Worm (Caenorhabditis elegans) whole organism, late embryonic: Measurements from ENCODE around the gene F42A6.5.

Source experiments
- K02D7.2 ChIP-seq: sonication (generic microtip); optimal IDR thresholded peaks from 2 replicates; lab custom pipeline; 2017; ENCODE audit warnings: mild to moderate bottlenecking, missing genetic modification characterization, missing compliant biosample characterization
- K09A11.1 ChIP-seq: sonication (generic microtip); optimal IDR thresholded peaks from 2 replicates; lab custom pipeline; 2017; ENCODE audit warnings: antibody characterized with exemption, mild to moderate bottlenecking, missing genetic modification characterization, missing compliant biosample characterization; ENCODE audit not compliant: insufficient read depth
- T23F11.4 ChIP-seq: fragments of 200-800 bp; sonication (Bioruptor generic); optimal IDR thresholded peaks from 2 replicates; lab custom pipeline; 2018; ENCODE audit warnings: mild to moderate bottlenecking, missing genetic modification characterization, missing compliant biosample characterization
- ceh-19 ChIP-seq: fragments of 200-800 bp; sonication (Bioruptor generic); optimal IDR thresholded peaks from 2 replicates; lab custom pipeline; 2018; ENCODE audit warnings: mild to moderate bottlenecking, missing genetic modification characterization, missing compliant biosample characterization
- ceh-22 ChIP-seq: sonication (generic microtip); optimal IDR thresholded peaks from 2 replicates; lab custom pipeline; 2017; ENCODE audit warnings: missing biosample characterization, missing genetic modification characterization
- ceh-24 ChIP-seq: sonication (generic microtip); optimal IDR thresholded peaks from 2 replicates; lab custom pipeline; 2016; ENCODE audit warnings: mild to moderate bottlenecking, missing genetic modification characterization, missing compliant biosample characterization
- ceh-30 ChIP-seq: fragments of 150-350 bp; optimal IDR thresholded peaks from 2 replicates; lab custom pipeline; 2014; ENCODE audit warnings: missing biosample characterization, missing genetic modification characterization
- ceh-31 ChIP-seq: sonication (generic microtip); optimal IDR thresholded peaks from 2 replicates; lab custom pipeline; 2016; ENCODE audit warnings: missing genetic modification characterization, missing compliant biosample characterization
- ceh-34 ChIP-seq: sonication (generic microtip); optimal IDR thresholded peaks from 2 replicates; lab custom pipeline; 2016; ENCODE audit warnings: mild to moderate bottlenecking, missing genetic modification characterization, missing compliant biosample characterization
- ceh-48 ChIP-seq: sonication (generic microtip); optimal IDR thresholded peaks from 2 replicates; lab custom pipeline; 2016; ENCODE audit warnings: missing genetic modification characterization, inconsistent platforms, missing compliant biosample characterization
- ceh-6 ChIP-seq: fragments of 200-800 bp; sonication (Bioruptor generic); optimal IDR thresholded peaks from 2 replicates; lab custom pipeline; 2018; ENCODE audit warnings: mild to moderate bottlenecking, missing genetic modification characterization, missing compliant biosample characterization
- che-1 ChIP-seq: sonication (generic microtip); optimal IDR thresholded peaks from 2 replicates; lab custom pipeline; 2016; ENCODE audit warnings: mild to moderate bottlenecking, missing genetic modification characterization, missing compliant biosample characterization
- dve-1 ChIP-seq: sonication (generic microtip); optimal IDR thresholded peaks from 2 replicates; lab custom pipeline; 2017; ENCODE audit warnings: antibody characterized with exemption, mild to moderate bottlenecking, missing genetic modification characterization, missing compliant biosample characterization
- elt-2 ChIP-seq: sonication (generic microtip); optimal IDR thresholded peaks from 2 replicates; lab custom pipeline; 2016; ENCODE audit warnings: missing genetic modification reagents, missing genetic modification characterization, missing compliant biosample characterization
- elt-4 ChIP-seq: sonication (generic microtip); optimal IDR thresholded peaks from 2 replicates; lab custom pipeline; 2016; ENCODE audit warnings: missing genetic modification characterization, missing compliant biosample characterization
- fax-1 ChIP-seq: sonication (generic microtip); optimal IDR thresholded peaks from 2 replicates; lab custom pipeline; 2016; ENCODE audit warnings: missing genotype, missing genetic modification characterization, missing compliant biosample characterization
- fkh-6 ChIP-seq: sonication (generic microtip); optimal IDR thresholded peaks from 2 replicates; lab custom pipeline; 2016; ENCODE audit warnings: missing genetic modification characterization, missing compliant biosample characterization
- hlh-30 ChIP-seq: sonication (generic microtip); optimal IDR thresholded peaks from 2 replicates; lab custom pipeline; 2017; ENCODE audit warnings: antibody characterized with exemption, missing genetic modification characterization, missing compliant biosample characterization; ENCODE audit not compliant: insufficient read depth
- hlh-6 ChIP-seq: sonication (generic microtip); optimal IDR thresholded peaks from 2 replicates; lab custom pipeline; 2016; ENCODE audit warnings: missing genotype, missing genetic modification characterization, missing compliant biosample characterization
- lin-11 ChIP-seq: fragments of 200-800 bp; sonication (Bioruptor generic); optimal IDR thresholded peaks from 2 replicates; lab custom pipeline; 2018; ENCODE audit warnings: mild to moderate bottlenecking, missing genetic modification characterization, missing compliant biosample characterization
- madf-2 ChIP-seq: sonication (generic microtip); optimal IDR thresholded peaks from 2 replicates; lab custom pipeline; 2017; ENCODE audit warnings: missing genetic modification characterization, missing compliant biosample characterization
- nfya-1 ChIP-seq: sonication (generic microtip); optimal IDR thresholded peaks from 2 replicates; lab custom pipeline; 2017; ENCODE audit warnings: missing genetic modification characterization, mild to moderate bottlenecking, missing compliant biosample characterization, antibody characterized with exemption, moderate library complexity
- npax-4 ChIP-seq: sonication (generic microtip); optimal IDR thresholded peaks from 2 replicates; lab custom pipeline; 2016; ENCODE audit warnings: missing genetic modification characterization, missing compliant biosample characterization
- odd-2 ChIP-seq: sonication (generic microtip); optimal IDR thresholded peaks from 2 replicates; lab custom pipeline; 2017; ENCODE audit warnings: antibody characterized with exemption, mild to moderate bottlenecking, missing genetic modification characterization, missing compliant biosample characterization
- pag-3 ChIP-seq: sonication (generic microtip); optimal IDR thresholded peaks from 2 replicates; lab custom pipeline; 2016; ENCODE audit warnings: missing compliant biosample characterization, missing genetic modification characterization, borderline replicate concordance
- pat-9 ChIP-seq: fragments of 200-800 bp; sonication (Bioruptor generic); optimal IDR thresholded peaks from 2 replicates; lab custom pipeline; 2018; ENCODE audit warnings: mild to moderate bottlenecking, missing genetic modification characterization, moderate library complexity, missing compliant biosample characterization
- pha-2 ChIP-seq: sonication (generic microtip); optimal IDR thresholded peaks from 2 replicates; lab custom pipeline; 2017; ENCODE audit warnings: mild to moderate bottlenecking, missing genetic modification characterization, missing compliant biosample characterization
- pros-1 ChIP-seq: fragments of 150-350 bp; optimal IDR thresholded peaks from 2 replicates; lab custom pipeline; 2014; ENCODE audit warnings: missing biosample characterization, missing genetic modification reagents, missing genetic modification characterization
- ref-2 ChIP-seq: sonication (generic microtip); optimal IDR thresholded peaks from 2 replicates; lab custom pipeline; 2016; ENCODE audit warnings: missing genetic modification characterization, missing compliant biosample characterization
- rnt-1 ChIP-seq: sonication (generic microtip); optimal IDR thresholded peaks from 2 replicates; lab custom pipeline; 2016; ENCODE audit warnings: missing genetic modification characterization, missing compliant biosample characterization
- sdc-2 ChIP-seq: sonication (generic microtip); optimal IDR thresholded peaks from 2 replicates; lab custom pipeline; 2016; ENCODE audit warnings: missing genotype, missing genetic modification characterization, missing compliant biosample characterization
- sox-2 ChIP-seq: fragments of 200-800 bp; sonication (Bioruptor generic); IDR thresholded peaks from 2 replicates; pipeline ENCODE4 v1.3.6; 2022; ENCODE audit warnings: missing genetic modification reagents, missing genetic modification characterization, missing compliant biosample characterization
- sox-4 ChIP-seq: sonication (generic microtip); optimal IDR thresholded peaks from 2 replicates; lab custom pipeline; 2017; ENCODE audit warnings: mild to moderate bottlenecking, missing genetic modification characterization, inconsistent platforms, missing compliant biosample characterization
- tbx-2 ChIP-seq: sonication (generic microtip); optimal IDR thresholded peaks from 2 replicates; lab custom pipeline; 2016; ENCODE audit warnings: missing genetic modification characterization, missing compliant biosample characterization
- tbx-7 ChIP-seq: sonication (generic microtip); optimal IDR thresholded peaks from 2 replicates; lab custom pipeline; 2016; ENCODE audit warnings: missing genotype, missing genetic modification characterization, missing compliant biosample characterization
- ttx-3 ChIP-seq: sonication (generic microtip); optimal IDR thresholded peaks from 2 replicates; lab custom pipeline; 2016; ENCODE audit warnings: missing genetic modification reagents, missing genetic modification characterization, missing compliant biosample characterization
- unc-3 ChIP-seq, 2 experiments: fragments of 200-800 bp in 1 of 2; sonication (Bioruptor generic) in 1 of 2; sonication (generic microtip) in 1 of 2; conservative IDR thresholded peaks in 1 of 2; optimal IDR thresholded peaks in 1 of 2; 2 replicates each; pipeline versions ENCODE4 v1.3.6 to Lab custom; 2016 to 2022; ENCODE audit warnings: missing compliant biosample characterization in 2 of 2, missing genetic modification characterization in 2 of 2, missing genetic modification reagents in 1 of 2
- unc-42 ChIP-seq: sonication (generic microtip); optimal IDR thresholded peaks from 2 replicates; lab custom pipeline; 2016; ENCODE audit warnings: missing genotype, missing genetic modification characterization, missing compliant biosample characterization
- unc-86 ChIP-seq: sonication (generic microtip); optimal IDR thresholded peaks from 2 replicates; lab custom pipeline; 2016; ENCODE audit warnings: missing genetic modification characterization, missing compliant biosample characterization

Gene F42A6.5

ce11 chrIV:3354757-3355156 lies 23.1 kb upstream of the F42A6.5 start, which contains the start of gene F42A6.1:
Gene F42A6.1 (plus strand): TSS chrIV:3355057.
- TF ChIP-seq hlh-30 (tag; lab: Kevin White, UChicago) (no peak), ceh-22 (tag; lab: Kevin White, UChicago) (no peak), sox-2 (GFP tag; lab: Robert Waterston, UW) (no peak), elt-4 (tag; lab: Kevin White, UChicago) (no peak), dve-1 (tag; lab: Kevin White, UChicago) (no peak), ttx-3 (tag; lab: Kevin White, UChicago) (no peak), pag-3 (tag; lab: Kevin White, UChicago) (no peak), madf-2 (tag; lab: Kevin White, UChicago) (no peak), ceh-30 (no peak), hlh-6 (tag; lab: Kevin White, UChicago) (no peak), ref-2 (tag; lab: Kevin White, UChicago) (no peak), fkh-6 (no peak), elt-2 (tag; lab: Kevin White, UChicago) (no peak), fax-1 (tag; lab: Kevin White, UChicago) (no peak), tbx-7 (tag; lab: Kevin White, UChicago) (no peak), ceh-6 (no peak), npax-4 (no peak), T23F11.4 (GFP tag; lab: Kevin White, UChicago) (no peak), sox-4 (no peak), unc-3 (GFP tag; conservative IDR thresholded peaks at IDR 0.05; lab: Robert Waterston, UW) (no peak), unc-3 (tag; optimal IDR thresholded peaks at IDR 0.05; lab: Kevin White, UChicago) (no peak)

- TF ChIP-seq odd-2 (no peak), unc-42 (tag; lab: Kevin White, UChicago) (peak; percentile 12), ref-2 (tag; lab: Kevin White, UChicago) (peak; percentile 27)
Observed at ce11 chrIV:3352019-3352418, 20.4 kb upstream of the F42A6.5 start.

ce11 chrIV:3349977-3350580 lies 18.4 kb upstream of the F42A6.5 start, which contains the start of gene elks-1:
Gene elks-1 (minus strand): TSS chrIV:3350027.
- TF ChIP-seq K02D7.2 (tag; lab: Kevin White, UChicago) (no peak), pha-2 (tag; lab: Kevin White, UChicago) (no peak), pros-1 (tag; lab: Kevin White, UChicago) (no peak), ceh-48 (tag; lab: Kevin White, UChicago) (no peak), rnt-1 (no peak), unc-86 (tag; lab: Kevin White, UChicago) (no peak), ceh-19 (no peak), hlh-30 (tag; lab: Kevin White, UChicago) (no peak), nfya-1 (peak; percentile 53), che-1 (tag; lab: Kevin White, UChicago) (no peak), unc-42 (tag; lab: Kevin White, UChicago) (no peak), ceh-24 (tag; lab: Kevin White, UChicago) (no peak), sdc-2 (tag; lab: Kevin White, UChicago) (no peak), elt-4 (tag; lab: Kevin White, UChicago) (no peak), ttx-3 (tag; lab: Kevin White, UChicago) (no peak), odd-2 (no peak), T23F11.4 (GFP tag; lab: Kevin White, UChicago) (no peak), lin-11 (no peak), ref-2 (tag; lab: Kevin White, UChicago) (peak; percentile 28), ceh-34 (peak; percentile 27), K09A11.1 (tag; lab: Kevin White, UChicago) (no peak), pag-3 (tag; lab: Kevin White, UChicago) (no peak), pat-9 (tag; lab: Kevin White, UChicago) (no peak), tbx-2 (tag; lab: Kevin White, UChicago) (peak; percentile 17), ceh-31 (peak; percentile 11)
- TF ChIP-seq, all 69 proteins: peak for 5
